Worm (Caenorhabditis elegans): ENCODE data around the gene T05C1.3.

DNA sequence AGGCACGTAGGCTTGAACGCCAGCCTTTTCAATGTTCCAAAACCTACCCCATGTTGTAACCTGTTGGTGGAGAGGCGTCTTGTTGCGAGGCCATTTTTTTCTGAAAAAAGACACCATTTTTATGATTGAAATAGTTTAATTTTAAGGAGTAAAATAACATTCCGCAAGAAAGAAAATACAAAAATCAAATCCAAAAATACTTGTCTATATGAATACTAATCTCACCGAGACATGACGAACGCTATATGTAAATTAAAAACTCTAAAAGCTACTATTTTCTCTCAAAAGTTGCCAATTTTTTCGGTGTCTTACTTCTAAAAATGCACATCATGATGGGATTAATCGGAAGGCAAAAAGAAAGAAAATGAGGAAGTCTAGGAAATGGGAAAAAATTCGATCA, 7.2 kb downstream of the T05C1.3 start, which contains the start of gene T05C1.2:
- no peak for TF ChIP-seq him-1 (tag; optimal IDR thresholded peaks at IDR 0.05)
- no peak for TF ChIP-seq hrde-1 (tag; optimal IDR thresholded peaks at IDR 0.05; ENCODE audit: borderline replicate concordance)
- no peak for TF ChIP-seq ztf-25 (GFP tag; IDR thresholded peaks at IDR 0.05)
- no peak for TF ChIP-seq T26A5.8 (tag; optimal IDR thresholded peaks at IDR 0.05)
- TF ChIP-seq snpc-4 (GFP tag; optimal IDR thresholded peaks at IDR 0.05) = no peak
- no peak for TF ChIP-seq snpc-4 (tag; optimal IDR thresholded peaks at IDR 0.05)
- no peak for TF ChIP-seq F57A8.1 (GFP tag; optimal IDR thresholded peaks at IDR 0.05)
- TF ChIP-seq rec-8 (tag; optimal IDR thresholded peaks at IDR 0.05) = no peak

All from whole organism, young adult.